Fruit fly (Drosophila melanogaster) Kc167 (cell line): Measurements from ENCODE around the gene MED11.

Experiments used
- Myc ChIP-seq: fragments of >200 bp; optimal IDR thresholded peaks from 2 replicates; lab custom pipeline; 2017; ENCODE audit warnings: missing external identifiers
- Sin3A ChIP-seq: fragments of >200 bp; optimal IDR thresholded peaks from 2 replicates; lab custom pipeline; 2018; ENCODE audit warnings: missing external identifiers
- h ChIP-seq: fragments of >200 bp; optimal IDR thresholded peaks from 3 replicates; lab custom pipeline; 2018; ENCODE audit warnings: missing external identifiers
- psq ChIP-seq: fragments of >200 bp; optimal IDR thresholded peaks from 2 replicates; lab custom pipeline; 2017; ENCODE audit warnings: missing external identifiers
- ttk ChIP-seq: sonication (Bioruptor generic); optimal IDR thresholded peaks from 2 replicates; lab custom pipeline; 2017; ENCODE audit warnings: missing external identifiers

- no peak for TF ChIP-seq psq
- no peak for TF ChIP-seq Sin3A
- no peak for TF ChIP-seq h
- TF ChIP-seq ttk = no peak
- no peak for TF ChIP-seq Myc (lab: Kevin White, UChicago)
These were observed 10.7 kb downstream of the MED11 start for dm6 chr3L:18756293-18756887.
